Worm (Caenorhabditis elegans): ENCODE measurements around the gene R10E4.1.

Gene R10E4.1

DNA sequence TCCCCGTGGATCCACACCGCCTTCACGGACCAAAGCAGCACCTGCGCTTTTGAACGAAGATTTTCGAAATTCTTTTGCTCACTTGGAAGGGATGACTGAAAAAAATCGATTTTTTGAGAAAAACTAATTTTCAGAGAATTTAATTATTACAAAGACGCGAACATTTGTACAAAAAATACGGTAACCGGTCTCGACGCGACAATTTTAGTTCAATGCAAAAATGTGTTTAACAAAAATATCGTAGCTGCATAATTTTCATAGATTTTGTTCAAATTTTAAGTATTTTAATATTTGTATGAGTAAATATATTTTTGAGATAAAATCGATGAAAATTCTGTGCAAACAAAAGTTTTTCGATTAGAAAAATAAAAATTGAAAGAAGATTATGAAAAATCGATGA is 6.5 kb upstream of the R10E4.1 start, which contains the start of gene T08A11.1:
Gene T08A11.1 (minus strand): TSS at position 101 of the 400 bp plus-strand sequence.
- TF ChIP-seq tbx-2 (tag; optimal IDR thresholded peaks at IDR 0.05) (no peak), npax-4 (tag; optimal IDR thresholded peaks at IDR 0.05) (no peak), pha-2 (tag; optimal IDR thresholded peaks at IDR 0.05) (no peak), C38D4.7 (GFP tag; optimal IDR thresholded peaks at IDR 0.05) (no peak), dve-1 (tag; optimal IDR thresholded peaks at IDR 0.05) (no peak), madf-2 (tag; optimal IDR thresholded peaks at IDR 0.05) (no peak), ceh-48 (tag; optimal IDR thresholded peaks at IDR 0.05) (no peak), syd-9 (tag; optimal IDR thresholded peaks at IDR 0.05) (no peak), dmd-4 (tag; optimal IDR thresholded peaks at IDR 0.05; ENCODE audit: borderline replicate concordance) (no peak), ceh-19 (GFP tag; optimal IDR thresholded peaks at IDR 0.05) (no peak), hlh-8 (tag; optimal IDR thresholded peaks at IDR 0.05) (no peak), Y22D7AL.16 (tag; optimal IDR thresholded peaks at IDR 0.05) (no peak), unc-3 (GFP tag; conservative IDR thresholded peaks at IDR 0.05) (no peak), unc-3 (tag; optimal IDR thresholded peaks at IDR 0.05) (no peak), ceh-14 (tag; optimal IDR thresholded peaks at IDR 0.05) (no peak), ama-1 (optimal IDR thresholded peaks at IDR 0.05) (no peak)

DNA sequence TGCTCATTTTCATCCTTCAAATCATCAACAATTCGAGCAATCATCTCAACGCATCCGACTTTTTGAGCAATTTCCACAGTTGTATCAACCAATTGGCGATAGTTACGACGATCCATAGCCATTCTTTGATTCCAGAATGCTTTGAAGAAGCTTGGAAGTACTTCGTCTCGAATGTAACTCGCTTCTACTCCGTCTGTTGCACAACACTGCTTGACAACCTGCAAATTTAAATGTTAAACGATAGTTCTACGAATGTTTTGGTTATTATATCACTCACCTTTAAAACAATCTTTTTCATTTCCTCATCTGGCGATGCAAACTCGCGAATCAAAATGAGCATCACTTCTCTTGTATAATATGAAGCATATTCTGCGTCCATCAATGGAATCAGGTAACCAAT is 3.7 kb upstream of the R10E4.1 start:
- no peak for TF ChIP-seq K09A11.1 (tag; optimal IDR thresholded peaks at IDR 0.05; ENCODE audit: insufficient read depth)
- no peak for TF ChIP-seq pha-2 (tag; optimal IDR thresholded peaks at IDR 0.05)
- no peak for TF ChIP-seq pag-3 (tag; optimal IDR thresholded peaks at IDR 0.05; ENCODE audit: borderline replicate concordance)
- no peak for TF ChIP-seq sox-2 (GFP tag; IDR thresholded peaks at IDR 0.05)
- no peak for TF ChIP-seq pqm-1 (tag; optimal IDR thresholded peaks at IDR 0.05)
- no peak for TF ChIP-seq ets-4 (tag; optimal IDR thresholded peaks at IDR 0.05)
- no peak for TF ChIP-seq ceh-9 (tag; optimal IDR thresholded peaks at IDR 0.05)
- no peak for TF ChIP-seq elt-4 (tag; optimal IDR thresholded peaks at IDR 0.05)
- no peak for TF ChIP-seq zip-5 (tag; optimal IDR thresholded peaks at IDR 0.05)
- no peak for TF ChIP-seq C08G9.2 (tag; optimal IDR thresholded peaks at IDR 0.05)
- TF ChIP-seq odd-2 (tag; optimal IDR thresholded peaks at IDR 0.05): no peak
- TF ChIP-seq T23F11.4 (GFP tag; optimal IDR thresholded peaks at IDR 0.05): no peak
- no peak for TF ChIP-seq mec-3 (tag; optimal IDR thresholded peaks at IDR 0.05; ENCODE audit: borderline replicate concordance)
- TF ChIP-seq syd-9 (tag; optimal IDR thresholded peaks at IDR 0.05): no peak
- no peak for TF ChIP-seq K02D7.2 (tag; optimal IDR thresholded peaks at IDR 0.05)
- no peak for TF ChIP-seq hlh-15 (tag; optimal IDR thresholded peaks at IDR 0.05)
- TF ChIP-seq ceh-22 (tag; optimal IDR thresholded peaks at IDR 0.05): no peak
- TF ChIP-seq ceh-30 (tag; optimal IDR thresholded peaks at IDR 0.05): no peak
- no peak for TF ChIP-seq lim-6 (tag; optimal IDR thresholded peaks at IDR 0.05)
- no peak for TF ChIP-seq madf-2 (tag; optimal IDR thresholded peaks at IDR 0.05)

ce11 chrIII:4271059-4271458 is 1.5 kb downstream of the R10E4.1 start:
- peak; percentile 11 for TF ChIP-seq elt-2 (tag; optimal IDR thresholded peaks at IDR 0.05)
- no peak for TF ChIP-seq ceh-24 (tag; optimal IDR thresholded peaks at IDR 0.05)
- TF ChIP-seq eyg-1 (tag; optimal IDR thresholded peaks at IDR 0.05): no peak
- no peak for TF ChIP-seq unc-55 (GFP tag; optimal IDR thresholded peaks at IDR 0.05)

DNA sequence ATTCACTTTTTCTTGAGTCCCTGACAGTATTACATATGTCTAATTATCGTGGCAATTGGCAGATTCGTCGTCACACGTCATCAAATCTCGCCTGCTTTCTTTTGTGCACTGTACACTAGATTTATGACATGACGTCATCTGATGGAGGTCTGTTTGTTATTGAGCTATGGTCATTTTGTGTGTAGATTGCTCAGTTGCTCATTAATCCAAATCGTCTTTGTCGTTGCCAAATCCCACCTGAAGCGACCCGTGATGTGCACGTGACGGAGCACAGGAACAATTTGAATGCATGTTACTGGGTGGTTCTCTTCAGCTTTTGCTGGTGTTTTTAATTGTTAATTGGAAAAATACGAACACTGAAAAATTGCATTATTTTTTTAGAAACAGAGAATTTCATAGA is 3.3 kb downstream of the R10E4.1 start:
- TF ChIP-seq sox-4 (tag; optimal IDR thresholded peaks at IDR 0.05): no peak
- no peak for TF ChIP-seq sox-2 (GFP tag; IDR thresholded peaks at IDR 0.05)
- TF ChIP-seq hlh-30 (tag; optimal IDR thresholded peaks at IDR 0.05; ENCODE audit: insufficient read depth): peak; percentile 61
- TF ChIP-seq eyg-1 (tag; optimal IDR thresholded peaks at IDR 0.05): no peak
- TF ChIP-seq pat-9 (tag; optimal IDR thresholded peaks at IDR 0.05): no peak
- no peak for TF ChIP-seq ceh-14 (tag; optimal IDR thresholded peaks at IDR 0.05)

Data from whole organism, late embryonic.